Worm (Caenorhabditis elegans): ENCODE data around the gene aakb-1.
A peak's percentile ranks its signal among the peaks of the same experiment; 100 is the strongest.

The aakb-1 gene

DNA sequence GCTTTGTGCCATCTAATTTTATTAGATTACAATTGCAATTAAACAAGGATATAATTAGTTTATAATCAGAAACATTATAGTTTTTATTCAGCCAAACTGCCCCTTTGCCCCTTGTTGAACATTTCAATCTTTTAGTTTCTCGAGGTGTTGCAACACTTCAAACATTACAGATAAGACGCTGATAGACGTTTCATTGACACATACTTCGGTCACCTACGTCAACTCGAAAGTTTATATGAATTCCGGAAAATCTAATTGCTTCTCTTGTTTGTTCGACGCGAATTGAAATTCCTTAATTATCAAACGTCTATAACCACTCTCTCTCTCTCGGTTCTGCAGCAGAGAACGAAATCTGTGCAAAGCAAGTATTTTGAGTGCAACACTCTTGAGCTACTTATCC lies 11.7 kb downstream of the aakb-1 start (continued):
- TF ChIP-seq hlh-30 (tag; optimal IDR thresholded peaks at IDR 0.05; ENCODE audit: insufficient read depth) (no peak), rbr-2 (tag; optimal IDR thresholded peaks at IDR 0.05) (no peak), nhr-111 (GFP tag; optimal IDR thresholded peaks at IDR 0.05) (no peak), lin-1 (GFP tag; IDR thresholded peaks at IDR 0.05) (no peak), F37D6.2 (tag; optimal IDR thresholded peaks at IDR 0.05) (no peak), spr-3 (GFP tag; optimal IDR thresholded peaks at IDR 0.05) (no peak), nhr-102 (tag; optimal IDR thresholded peaks at IDR 0.05) (no peak), saeg-2 (GFP tag; IDR thresholded peaks at IDR 0.05) (no peak), nhr-6 (tag; optimal IDR thresholded peaks at IDR 0.05) (no peak), unc-39 (tag; optimal IDR thresholded peaks at IDR 0.05) (no peak), zip-2 (tag; optimal IDR thresholded peaks at IDR 0.05) (no peak), pqm-1 (tag; optimal IDR thresholded peaks at IDR 0.05) (peak; percentile 29), nhr-25 (tag; optimal IDR thresholded peaks at IDR 0.05; ENCODE audit: borderline replicate concordance, insufficient read depth) (no peak), ctbp-1 (GFP tag; IDR thresholded peaks at IDR 0.05) (no peak), cey-2 (tag; optimal IDR thresholded peaks at IDR 0.05; ENCODE audit: borderline replicate concordance, insufficient read depth) (no peak), nhr-48 (tag; optimal IDR thresholded peaks at IDR 0.05) (no peak), unc-62 (GFP tag; optimal IDR thresholded peaks at IDR 0.05 in 1 of 2) (peak in 1 of 2 experiments; percentile 64), unc-62 (tag; optimal IDR thresholded peaks at IDR 0.05) (no peak), T26A8.4 (GFP tag; IDR thresholded peaks at IDR 0.05) (no peak), ZK546.5 (tag; optimal IDR thresholded peaks at IDR 0.05) (no peak), D1046.2 (GFP tag; IDR thresholded peaks at IDR 0.05) (no peak), zag-1 (tag; optimal IDR thresholded peaks at IDR 0.05) (no peak), skn-1 (tag; optimal IDR thresholded peaks at IDR 0.05) (no peak), nhr-11 (tag; optimal IDR thresholded peaks at IDR 0.05) (no peak), hlh-11 (tag; optimal IDR thresholded peaks at IDR 0.05) (peak; percentile 46), R02D3.7 (tag; optimal IDR thresholded peaks at IDR 0.05) (no peak), ZK337.2 (GFP tag; IDR thresholded peaks at IDR 0.05) (no peak), F10B5.3 (tag; optimal IDR thresholded peaks at IDR 0.05) (no peak), nhr-237 (tag; optimal IDR thresholded peaks at IDR 0.05) (no peak), nhr-42 (GFP tag; IDR thresholded peaks at IDR 0.05) (no peak), nhr-41 (GFP tag; IDR thresholded peaks at IDR 0.05) (no peak), arid-1 (GFP tag; conservative IDR thresholded peaks at IDR 0.05) (no peak), daf-16 (GFP tag; optimal IDR thresholded peaks at IDR 0.05) (no peak), daf-16 (tag; optimal IDR thresholded peaks at IDR 0.05) (peak; percentile 53), fkh-10 (GFP tag; optimal IDR thresholded peaks at IDR 0.05) (no peak), snpc-1.2 (GFP tag; IDR thresholded peaks at IDR 0.05) (no peak), egl-27 (tag; optimal IDR thresholded peaks at IDR 0.05) (no peak), ceh-62 (tag; optimal IDR thresholded peaks at IDR 0.05) (no peak), attf-4 (tag; optimal IDR thresholded peaks at IDR 0.05) (no peak), lir-3 (tag; optimal IDR thresholded peaks at IDR 0.05) (no peak), ceh-44 (GFP tag; IDR thresholded peaks at IDR 0.05) (no peak), mdt-29 (GFP tag; IDR thresholded peaks at IDR 0.05) (no peak), ceh-28 (tag; optimal IDR thresholded peaks at IDR 0.05) (no peak), zfp-2 (tag; optimal IDR thresholded peaks at IDR 0.05) (no peak), lsy-2 (tag; optimal IDR thresholded peaks at IDR 0.05) (no peak), nhr-76 (tag; optimal IDR thresholded peaks at IDR 0.05) (no peak), Y48G9A.11 (GFP tag; IDR thresholded peaks at IDR 0.05) (no peak)
